Fruit fly (Drosophila melanogaster) whole organism, wandering third instar larva: Measurements from ENCODE around the gene PpV.

Source experiments
- CG9705 ChIP-seq: fragments of 200-800 bp; sonication (Bioruptor generic); optimal IDR thresholded peaks from 2 replicates; lab custom pipeline; 2018; ENCODE audit warnings: missing biosample characterization, mild to moderate bottlenecking, missing genetic modification characterization
- Dfd ChIP-seq: fragments of >200 bp; optimal IDR thresholded peaks from 2 replicates; lab custom pipeline; 2017; ENCODE audit warnings: missing biosample characterization, missing genetic modification characterization
- Jra ChIP-seq: sonication (Bioruptor generic); optimal IDR thresholded peaks from 2 replicates; lab custom pipeline; 2016; ENCODE audit warnings: missing biosample characterization, missing genetic modification characterization
- Mio ChIP-seq: sonication (Bioruptor generic); optimal IDR thresholded peaks from 2 replicates; lab custom pipeline; 2016; ENCODE audit warnings: missing biosample characterization, missing genetic modification characterization
- Sp1 ChIP-seq: fragments of 200-800 bp; sonication (Bioruptor generic); optimal IDR thresholded peaks from 3 replicates; lab custom pipeline; 2019; ENCODE audit warnings: missing biosample characterization, mild to moderate bottlenecking, missing genetic modification characterization, moderate library complexity
- jim ChIP-seq: fragments of 175-275, 200-325 bp; sonication (Bioruptor generic); optimal IDR thresholded peaks from 2 replicates; lab custom pipeline; 2016; ENCODE audit warnings: missing biosample characterization, mild to moderate bottlenecking, missing genetic modification characterization
- pan ChIP-seq: fragments of >200 bp; optimal IDR thresholded peaks from 2 replicates; lab custom pipeline; 2017
- psq ChIP-seq: fragments of 200-800 bp; sonication (Bioruptor generic); optimal IDR thresholded peaks from 3 replicates; lab custom pipeline; 2017; ENCODE audit warnings: missing biosample characterization, mild to moderate bottlenecking, missing genetic modification characterization, moderate library complexity

dm6 chrX:6350213-6350679 is 22.5 kb downstream of the PpV start, which contains the start of the genes ND-B16.6 and kdn:
- TF ChIP-seq Dfd (GFP tag; lab: Kevin White, UChicago) (no peak), pan (no peak), Jra (GFP tag; lab: Kevin White, UChicago) (no peak), Mio (GFP tag; lab: Kevin White, UChicago) (no peak), CG9705 (GFP tag; lab: Kevin White, UChicago) (no peak), psq (no peak), jim (GFP tag; lab: Kevin White, UChicago) (no peak), Sp1 (no peak)
